Fruit fly (Drosophila melanogaster): ENCODE results near the gene muc.

muc gene

dm6 chr2L:7418148-7418988 lies 8.3 kb upstream of the muc start:
- peak; percentile 69 for TF ChIP-seq Pif1B (GFP tag; optimal IDR thresholded peaks at IDR 0.05)
- TF ChIP-seq CG10348 (GFP tag; IDR thresholded peaks at IDR 0.05): no peak
- peak; percentile 75 for TF ChIP-seq CG8301 (tag; optimal IDR thresholded peaks at IDR 0.05)
- peak; percentile 5 for TF ChIP-seq D1 (tag; optimal IDR thresholded peaks at IDR 0.05)
- TF ChIP-seq EcR (GFP tag; optimal IDR thresholded peaks at IDR 0.05): peak; percentile 99
- no peak for TF ChIP-seq CG4496 (GFP tag; IDR thresholded peaks at IDR 0.05)
- peak; percentile 51 for TF ChIP-seq Pif1A (GFP tag; optimal IDR thresholded peaks at IDR 0.05)
- TF ChIP-seq fd96Ca (GFP tag; IDR thresholded peaks at IDR 0.05): no peak; the same call in 2 of the 3 replicates
- peak; percentile 83 for TF ChIP-seq CG15710 (tag; optimal IDR thresholded peaks at IDR 0.05)
- TF ChIP-seq gl (tag; optimal IDR thresholded peaks at IDR 0.05): no peak
- TF ChIP-seq CG8159 (tag; optimal IDR thresholded peaks at IDR 0.05): peak; percentile 85
- TF ChIP-seq Snoo (tag; optimal IDR thresholded peaks at IDR 0.05): peak; percentile 77
- TF ChIP-seq CG14655 (GFP tag; optimal IDR thresholded peaks at IDR 0.05): peak; percentile 87
- no peak for TF ChIP-seq CG13204 (GFP tag; optimal IDR thresholded peaks at IDR 0.05)
- TF ChIP-seq CG12605 (GFP tag; IDR thresholded peaks at IDR 0.05): peak; percentile 28
- peak; percentile 55 for TF ChIP-seq Ets98B (GFP tag; IDR thresholded peaks at IDR 0.05)
- peak; percentile 75 for TF ChIP-seq CG17806 (tag; optimal IDR thresholded peaks at IDR 0.05)
- TF ChIP-seq rn (GFP tag; IDR thresholded peaks at IDR 0.05): no peak
- peak; percentile 80 for TF ChIP-seq CG34367 (tag; optimal IDR thresholded peaks at IDR 0.05)
- TF ChIP-seq CG32121 (GFP tag; IDR thresholded peaks at IDR 0.05): no peak
- TF ChIP-seq CG9948 (tag; optimal IDR thresholded peaks at IDR 0.05): peak; percentile 83

- peak; percentile 38; the same call in 1 of the 2 replicates for TF ChIP-seq CG12605 (GFP tag; IDR thresholded peaks at IDR 0.05)
- no peak for TF ChIP-seq CG4496 (GFP tag; IDR thresholded peaks at IDR 0.05)
- peak; percentile 74 for TF ChIP-seq CG9948 (tag; optimal IDR thresholded peaks at IDR 0.05)
- peak; percentile 97 for TF ChIP-seq EcR (GFP tag; optimal IDR thresholded peaks at IDR 0.05)
- peak; percentile 28; the same call in 1 of the 2 replicates for TF ChIP-seq CG32121 (GFP tag; IDR thresholded peaks at IDR 0.05)
- peak; percentile 45 for TF ChIP-seq CG8301 (tag; optimal IDR thresholded peaks at IDR 0.05)
- peak; percentile 58 for TF ChIP-seq CG14655 (GFP tag; optimal IDR thresholded peaks at IDR 0.05)
- peak; percentile 23 for TF ChIP-seq CG13204 (GFP tag; optimal IDR thresholded peaks at IDR 0.05)
- TF ChIP-seq CG10348 (GFP tag; IDR thresholded peaks at IDR 0.05): no peak
- TF ChIP-seq D1 (tag; optimal IDR thresholded peaks at IDR 0.05): no peak
- peak; percentile 59 for TF ChIP-seq CG34367 (tag; optimal IDR thresholded peaks at IDR 0.05)
- TF ChIP-seq CG15710 (tag; optimal IDR thresholded peaks at IDR 0.05): peak; percentile 81
- TF ChIP-seq CG17806 (tag; optimal IDR thresholded peaks at IDR 0.05): peak; percentile 65
- peak; percentile 57 for TF ChIP-seq Snoo (tag; optimal IDR thresholded peaks at IDR 0.05)
- TF ChIP-seq Pif1A (GFP tag; optimal IDR thresholded peaks at IDR 0.05): peak; percentile 55
- TF ChIP-seq Pif1B (GFP tag; optimal IDR thresholded peaks at IDR 0.05): peak; percentile 39
- peak; percentile 82 for TF ChIP-seq CG8159 (tag; optimal IDR thresholded peaks at IDR 0.05)
- no peak for TF ChIP-seq rn (GFP tag; IDR thresholded peaks at IDR 0.05)
Measured at dm6 chr2L:7419408-7420304, 7.0 kb upstream of the muc start.

- TF ChIP-seq CG32121 (GFP tag; IDR thresholded peaks at IDR 0.05) (peak; percentile 64), Pif1A (GFP tag; optimal IDR thresholded peaks at IDR 0.05) (peak; percentile 86), D1 (tag; optimal IDR thresholded peaks at IDR 0.05) (peak; percentile 38), CG4496 (GFP tag; IDR thresholded peaks at IDR 0.05) (no peak; the same call in 2 of the 3 replicates), CG9948 (tag; optimal IDR thresholded peaks at IDR 0.05) (peak; percentile 78), CG8159 (tag; optimal IDR thresholded peaks at IDR 0.05) (peak; percentile 92), Snoo (tag; optimal IDR thresholded peaks at IDR 0.05) (peak; percentile 68), CG10348 (GFP tag; IDR thresholded peaks at IDR 0.05) (no peak), Pif1B (GFP tag; optimal IDR thresholded peaks at IDR 0.05) (peak; percentile 74), CG13204 (GFP tag; optimal IDR thresholded peaks at IDR 0.05) (peak; percentile 77), EcR (GFP tag; optimal IDR thresholded peaks at IDR 0.05) (peak; percentile 90), Ets98B (GFP tag; IDR thresholded peaks at IDR 0.05) (peak; percentile 64), CG12605 (GFP tag; IDR thresholded peaks at IDR 0.05) (peak; percentile 57), rn (GFP tag; IDR thresholded peaks at IDR 0.05) (peak; percentile 76), CG34367 (tag; optimal IDR thresholded peaks at IDR 0.05) (peak; percentile 76), CG8301 (tag; optimal IDR thresholded peaks at IDR 0.05) (peak; percentile 68), CG14655 (GFP tag; optimal IDR thresholded peaks at IDR 0.05) (peak; percentile 81), gl (tag; optimal IDR thresholded peaks at IDR 0.05) (peak; percentile 63), fd96Ca (GFP tag; IDR thresholded peaks at IDR 0.05) (peak; percentile 88), CG15710 (tag; optimal IDR thresholded peaks at IDR 0.05) (peak; percentile 96), CG17806 (tag; optimal IDR thresholded peaks at IDR 0.05) (peak; percentile 84)
Measured at dm6 chr2L:7420305-7421287, 6.1 kb upstream of the muc start.
